Worm (Caenorhabditis elegans) whole organism, late embryonic: ENCODE data around the gene citk-1.

Experiments used
- C08G9.2 ChIP-seq: sonication (generic microtip); optimal IDR thresholded peaks from 2 replicates; lab custom pipeline; 2016; ENCODE audit warnings: mild to moderate bottlenecking, missing genetic modification characterization, moderate library complexity, missing compliant biosample characterization
- C38D4.7 ChIP-seq: fragments of 200-800 bp; sonication (Bioruptor generic); optimal IDR thresholded peaks from 2 replicates; lab custom pipeline; 2018; ENCODE audit warnings: mild to moderate bottlenecking, missing genetic modification characterization, moderate library complexity, missing compliant biosample characterization
- F13H6.1 ChIP-seq: sonication (generic microtip); optimal IDR thresholded peaks from 2 replicates; lab custom pipeline; 2016; ENCODE audit warnings: missing genetic modification characterization, missing compliant biosample characterization
- K02D7.2 ChIP-seq: sonication (generic microtip); optimal IDR thresholded peaks from 2 replicates; lab custom pipeline; 2017; ENCODE audit warnings: mild to moderate bottlenecking, missing genetic modification characterization, missing compliant biosample characterization
- ahr-1 ChIP-seq: sonication (generic microtip); optimal IDR thresholded peaks from 2 replicates; lab custom pipeline; 2016; ENCODE audit warnings: missing genetic modification characterization, missing compliant biosample characterization
- ama-1 ChIP-seq: fragments of 150-350 bp; optimal IDR thresholded peaks from 2 replicates; lab custom pipeline; 2014
- ceh-14 ChIP-seq: sonication (generic microtip); optimal IDR thresholded peaks from 2 replicates; lab custom pipeline; 2016; ENCODE audit warnings: missing genotype, missing genetic modification characterization, missing compliant biosample characterization
- ceh-19 ChIP-seq: fragments of 200-800 bp; sonication (Bioruptor generic); optimal IDR thresholded peaks from 2 replicates; lab custom pipeline; 2018; ENCODE audit warnings: mild to moderate bottlenecking, missing genetic modification characterization, missing compliant biosample characterization
- ceh-2 ChIP-seq: sonication (generic microtip); optimal IDR thresholded peaks from 2 replicates; lab custom pipeline; 2016; ENCODE audit warnings: missing genotype, missing genetic modification characterization, missing compliant biosample characterization
- ceh-22 ChIP-seq: sonication (generic microtip); optimal IDR thresholded peaks from 2 replicates; lab custom pipeline; 2017; ENCODE audit warnings: missing biosample characterization, missing genetic modification characterization
- ceh-30 ChIP-seq: fragments of 150-350 bp; optimal IDR thresholded peaks from 2 replicates; lab custom pipeline; 2014; ENCODE audit warnings: missing biosample characterization, missing genetic modification characterization
- ceh-34 ChIP-seq: sonication (generic microtip); optimal IDR thresholded peaks from 2 replicates; lab custom pipeline; 2016; ENCODE audit warnings: mild to moderate bottlenecking, missing genetic modification characterization, missing compliant biosample characterization
- ceh-45 ChIP-seq: fragments of 200-800 bp; sonication (Bioruptor generic); IDR thresholded peaks from 2 replicates; pipeline ENCODE4 v1.3.6; 2022; ENCODE audit warnings: missing genetic modification reagents, missing genetic modification characterization, missing compliant biosample characterization
- ceh-48 ChIP-seq: sonication (generic microtip); optimal IDR thresholded peaks from 2 replicates; lab custom pipeline; 2016; ENCODE audit warnings: missing genetic modification characterization, inconsistent platforms, missing compliant biosample characterization
- ceh-6 ChIP-seq: fragments of 200-800 bp; sonication (Bioruptor generic); optimal IDR thresholded peaks from 2 replicates; lab custom pipeline; 2018; ENCODE audit warnings: mild to moderate bottlenecking, missing genetic modification characterization, missing compliant biosample characterization
- ceh-9 ChIP-seq: sonication (generic microtip); optimal IDR thresholded peaks from 2 replicates; lab custom pipeline; 2016; ENCODE audit warnings: mild to moderate bottlenecking, missing genetic modification characterization, inconsistent platforms, missing compliant biosample characterization
- che-1 ChIP-seq: sonication (generic microtip); optimal IDR thresholded peaks from 2 replicates; lab custom pipeline; 2016; ENCODE audit warnings: mild to moderate bottlenecking, missing genetic modification characterization, missing compliant biosample characterization
- dmd-4 ChIP-seq: sonication (generic microtip); optimal IDR thresholded peaks from 2 replicates; lab custom pipeline; 2016; ENCODE audit warnings: borderline replicate concordance, missing genetic modification characterization, missing compliant biosample characterization
- dve-1 ChIP-seq: sonication (generic microtip); optimal IDR thresholded peaks from 2 replicates; lab custom pipeline; 2017; ENCODE audit warnings: antibody characterized with exemption, mild to moderate bottlenecking, missing genetic modification characterization, missing compliant biosample characterization
- elt-2 ChIP-seq: sonication (generic microtip); optimal IDR thresholded peaks from 2 replicates; lab custom pipeline; 2016; ENCODE audit warnings: missing genetic modification reagents, missing genetic modification characterization, missing compliant biosample characterization
- elt-4 ChIP-seq: sonication (generic microtip); optimal IDR thresholded peaks from 2 replicates; lab custom pipeline; 2016; ENCODE audit warnings: missing genetic modification characterization, missing compliant biosample characterization
- ets-4 ChIP-seq: sonication (generic microtip); optimal IDR thresholded peaks from 2 replicates; lab custom pipeline; 2016; ENCODE audit warnings: missing genetic modification characterization, missing compliant biosample characterization
- eyg-1 ChIP-seq: sonication (generic microtip); optimal IDR thresholded peaks from 2 replicates; lab custom pipeline; 2016; ENCODE audit warnings: missing genotype, missing genetic modification characterization, missing compliant biosample characterization
- fkh-10 ChIP-seq: fragments of 150-350 bp; optimal IDR thresholded peaks from 2 replicates; lab custom pipeline; 2014; ENCODE audit warnings: missing biosample characterization, missing genetic modification reagents, missing genetic modification characterization
- fkh-6 ChIP-seq: sonication (generic microtip); optimal IDR thresholded peaks from 2 replicates; lab custom pipeline; 2016; ENCODE audit warnings: missing genetic modification characterization, missing compliant biosample characterization
- gmeb-2 ChIP-seq: sonication (generic microtip); optimal IDR thresholded peaks from 2 replicates; lab custom pipeline; 2016; ENCODE audit warnings: missing genetic modification characterization, inconsistent platforms, missing compliant biosample characterization
- hlh-6 ChIP-seq: sonication (generic microtip); optimal IDR thresholded peaks from 2 replicates; lab custom pipeline; 2016; ENCODE audit warnings: missing genotype, missing genetic modification characterization, missing compliant biosample characterization
- hlh-8 ChIP-seq: sonication (generic microtip); optimal IDR thresholded peaks from 2 replicates; lab custom pipeline; 2016; ENCODE audit warnings: missing genotype, missing genetic modification characterization, missing compliant biosample characterization
- lim-6 ChIP-seq: sonication (generic microtip); optimal IDR thresholded peaks from 2 replicates; lab custom pipeline; 2016; ENCODE audit warnings: missing genetic modification characterization, missing compliant biosample characterization
- lin-11 ChIP-seq: fragments of 200-800 bp; sonication (Bioruptor generic); optimal IDR thresholded peaks from 2 replicates; lab custom pipeline; 2018; ENCODE audit warnings: mild to moderate bottlenecking, missing genetic modification characterization, missing compliant biosample characterization
- madf-2 ChIP-seq: sonication (generic microtip); optimal IDR thresholded peaks from 2 replicates; lab custom pipeline; 2017; ENCODE audit warnings: missing genetic modification characterization, missing compliant biosample characterization
- mec-3 ChIP-seq: sonication (generic microtip); optimal IDR thresholded peaks from 2 replicates; lab custom pipeline; 2016; ENCODE audit warnings: borderline replicate concordance, missing genetic modification characterization, missing compliant biosample characterization
- nfya-1 ChIP-seq: sonication (generic microtip); optimal IDR thresholded peaks from 2 replicates; lab custom pipeline; 2017; ENCODE audit warnings: missing genetic modification characterization, mild to moderate bottlenecking, missing compliant biosample characterization, antibody characterized with exemption, moderate library complexity
- nhr-11 ChIP-seq: fragments of 150-350 bp; optimal IDR thresholded peaks from 2 replicates; lab custom pipeline; 2014; ENCODE audit warnings: missing biosample characterization, missing genetic modification characterization
- npax-4 ChIP-seq: sonication (generic microtip); optimal IDR thresholded peaks from 2 replicates; lab custom pipeline; 2016; ENCODE audit warnings: missing genetic modification characterization, missing compliant biosample characterization
- odd-2 ChIP-seq: sonication (generic microtip); optimal IDR thresholded peaks from 2 replicates; lab custom pipeline; 2017; ENCODE audit warnings: antibody characterized with exemption, mild to moderate bottlenecking, missing genetic modification characterization, missing compliant biosample characterization
- pag-3 ChIP-seq: sonication (generic microtip); optimal IDR thresholded peaks from 2 replicates; lab custom pipeline; 2016; ENCODE audit warnings: missing compliant biosample characterization, missing genetic modification characterization, borderline replicate concordance
- pat-9 ChIP-seq: fragments of 200-800 bp; sonication (Bioruptor generic); optimal IDR thresholded peaks from 2 replicates; lab custom pipeline; 2018; ENCODE audit warnings: mild to moderate bottlenecking, missing genetic modification characterization, moderate library complexity, missing compliant biosample characterization
- pha-2 ChIP-seq: sonication (generic microtip); optimal IDR thresholded peaks from 2 replicates; lab custom pipeline; 2017; ENCODE audit warnings: mild to moderate bottlenecking, missing genetic modification characterization, missing compliant biosample characterization
- pha-4 ChIP-seq: fragments of 150-350 bp; optimal IDR thresholded peaks from 2 replicates; lab custom pipeline; 2018; ENCODE audit warnings: missing biosample characterization, missing genetic modification reagents, missing genetic modification characterization
- pqm-1 ChIP-seq: sonication (generic microtip); optimal IDR thresholded peaks from 2 replicates; lab custom pipeline; 2016; ENCODE audit warnings: missing genetic modification characterization, missing compliant biosample characterization
- ref-2 ChIP-seq: sonication (generic microtip); optimal IDR thresholded peaks from 2 replicates; lab custom pipeline; 2016; ENCODE audit warnings: missing genetic modification characterization, missing compliant biosample characterization
- rnt-1 ChIP-seq: sonication (generic microtip); optimal IDR thresholded peaks from 2 replicates; lab custom pipeline; 2016; ENCODE audit warnings: missing genetic modification characterization, missing compliant biosample characterization
- sdc-2 ChIP-seq: sonication (generic microtip); optimal IDR thresholded peaks from 2 replicates; lab custom pipeline; 2016; ENCODE audit warnings: missing genotype, missing genetic modification characterization, missing compliant biosample characterization
- sox-4 ChIP-seq: sonication (generic microtip); optimal IDR thresholded peaks from 2 replicates; lab custom pipeline; 2017; ENCODE audit warnings: mild to moderate bottlenecking, missing genetic modification characterization, inconsistent platforms, missing compliant biosample characterization
- syd-9 ChIP-seq: sonication (generic microtip); optimal IDR thresholded peaks from 2 replicates; lab custom pipeline; 2016; ENCODE audit warnings: mild to moderate bottlenecking, missing genetic modification characterization, moderate library complexity, missing compliant biosample characterization
- tbx-2 ChIP-seq: sonication (generic microtip); optimal IDR thresholded peaks from 2 replicates; lab custom pipeline; 2016; ENCODE audit warnings: missing genetic modification characterization, missing compliant biosample characterization
- tbx-7 ChIP-seq: sonication (generic microtip); optimal IDR thresholded peaks from 2 replicates; lab custom pipeline; 2016; ENCODE audit warnings: missing genotype, missing genetic modification characterization, missing compliant biosample characterization
- ttx-3 ChIP-seq: sonication (generic microtip); optimal IDR thresholded peaks from 2 replicates; lab custom pipeline; 2016; ENCODE audit warnings: missing genetic modification reagents, missing genetic modification characterization, missing compliant biosample characterization
- unc-3 ChIP-seq, 2 experiments: fragments of 200-800 bp in 1 of 2; sonication (Bioruptor generic) in 1 of 2; sonication (generic microtip) in 1 of 2; conservative IDR thresholded peaks in 1 of 2; optimal IDR thresholded peaks in 1 of 2; 2 replicates each; pipeline versions ENCODE4 v1.3.6 to Lab custom; 2016 to 2022; ENCODE audit warnings: missing compliant biosample characterization in 2 of 2, missing genetic modification characterization in 2 of 2, missing genetic modification reagents in 1 of 2
- unc-55 ChIP-seq: sonication (generic microtip); optimal IDR thresholded peaks from 2 replicates; lab custom pipeline; 2017; ENCODE audit warnings: missing biosample characterization, missing genetic modification reagents, missing genetic modification characterization
- unc-86 ChIP-seq: sonication (generic microtip); optimal IDR thresholded peaks from 2 replicates; lab custom pipeline; 2016; ENCODE audit warnings: missing genetic modification characterization, missing compliant biosample characterization
- zip-5 ChIP-seq: sonication (generic microtip); optimal IDR thresholded peaks from 2 replicates; lab custom pipeline; 2016; ENCODE audit warnings: missing genetic modification characterization, missing compliant biosample characterization
- ztf-16 ChIP-seq: sonication (generic microtip); optimal IDR thresholded peaks from 2 replicates; lab custom pipeline; 2017; ENCODE audit warnings: missing genetic modification characterization, missing compliant biosample characterization

citk-1 gene

ce11 chrII:13908592-13908991 lies at the start of gene citk-1:
Gene citk-1, plus strand, starts transcription at chrII:13908914.
- TF ChIP-seq dve-1 (tag; lab: Kevin White, UChicago) (peak; percentile 9), sdc-2 (tag; lab: Kevin White, UChicago) (no peak), fkh-10 (GFP tag; lab: Kevin White, UChicago) (no peak), madf-2 (tag; lab: Kevin White, UChicago) (no peak), npax-4 (tag; lab: Kevin White, UChicago) (no peak), ztf-16 (tag; lab: Kevin White, UChicago) (no peak), mec-3 (no peak), odd-2 (tag; lab: Kevin White, UChicago) (no peak), elt-4 (tag; lab: Kevin White, UChicago) (no peak), lin-11 (tag; lab: Kevin White, UChicago) (no peak), zip-5 (tag; lab: Kevin White, UChicago) (no peak), hlh-6 (tag; lab: Kevin White, UChicago) (peak; percentile 20), eyg-1 (tag; lab: Kevin White, UChicago) (no peak), gmeb-2 (tag; lab: Kevin White, UChicago) (no peak), pha-4 (tag; lab: Kevin White, UChicago) (no peak), nfya-1 (tag; lab: Kevin White, UChicago) (peak; percentile 78), dmd-4 (tag; lab: Kevin White, UChicago) (no peak), nhr-11 (no peak), ceh-22 (tag; lab: Kevin White, UChicago) (no peak), che-1 (no peak), sox-4 (tag; lab: Kevin White, UChicago) (peak; percentile 6), ceh-19 (no peak), K02D7.2 (tag; lab: Kevin White, UChicago) (no peak), ceh-30 (tag; lab: Kevin White, UChicago) (no peak), syd-9 (tag; lab: Kevin White, UChicago) (no peak), ttx-3 (tag; lab: Kevin White, UChicago) (no peak), pag-3 (no peak), rnt-1 (peak; percentile 55), tbx-2 (tag; lab: Kevin White, UChicago) (peak; percentile 52), fkh-6 (tag; lab: Kevin White, UChicago) (no peak), ceh-34 (tag; lab: Kevin White, UChicago) (peak; percentile 22), ama-1 (lab: Kevin White, UChicago) (no peak), ceh-45 (GFP tag; lab: Robert Waterston, UW) (no peak), F13H6.1 (no peak), unc-3 (GFP tag; conservative IDR thresholded peaks at IDR 0.05; lab: Robert Waterston, UW) (0 out of 2 replicates have a peak, but pooled peaks have one; percentile 47), unc-3 (tag; optimal IDR thresholded peaks at IDR 0.05; lab: Kevin White, UChicago) (no peak), C38D4.7 (GFP tag; lab: Kevin White, UChicago) (no peak), lim-6 (no peak), C08G9.2 (tag; lab: Kevin White, UChicago) (no peak), ref-2 (peak; percentile 57), ceh-2 (tag; lab: Kevin White, UChicago) (peak; percentile 19), ceh-14 (tag; lab: Kevin White, UChicago) (peak; percentile 57), elt-2 (tag; lab: Kevin White, UChicago) (no peak), unc-86 (tag; lab: Kevin White, UChicago) (no peak), ceh-6 (GFP tag; lab: Kevin White, UChicago) (no peak), unc-55 (GFP tag; lab: Kevin White, UChicago) (no peak), pqm-1 (tag; lab: Kevin White, UChicago) (no peak), ceh-48 (tag; lab: Kevin White, UChicago) (peak; percentile 71), tbx-7 (tag; lab: Kevin White, UChicago) (no peak), ahr-1 (tag; lab: Kevin White, UChicago) (no peak), pat-9 (tag; lab: Kevin White, UChicago) (no peak), pha-2 (no peak), ets-4 (tag; lab: Kevin White, UChicago) (no peak), ceh-9 (tag; lab: Kevin White, UChicago) (no peak), hlh-8 (no peak)
